Worm (Caenorhabditis elegans) whole organism, early embryonic: ENCODE measurements around the gene T13C5.9.

Source experiments
- B0310.2 ChIP-seq: sonication (generic microtip); optimal IDR thresholded peaks from 2 replicates; lab custom pipeline; 2016; ENCODE audit warnings: mild to moderate bottlenecking, missing genetic modification characterization, missing compliant biosample characterization
- F13C5.2 ChIP-seq: sonication (generic microtip); optimal IDR thresholded peaks from 2 replicates; lab custom pipeline; 2017; ENCODE audit warnings: mild to moderate bottlenecking, missing genetic modification characterization, inconsistent platforms, missing compliant biosample characterization
- aly-1 ChIP-seq: sonication (generic microtip); optimal IDR thresholded peaks from 2 replicates; lab custom pipeline; 2016; ENCODE audit warnings: missing genetic modification characterization, missing compliant biosample characterization
- ama-1 ChIP-seq: fragments of 150-350 bp; optimal IDR thresholded peaks from 2 replicates; lab custom pipeline; 2014
- ceh-13 ChIP-seq: fragments of 200-800 bp; sonication (Bioruptor generic); optimal IDR thresholded peaks from 2 replicates; lab custom pipeline; 2018; ENCODE audit warnings: mild to moderate bottlenecking, missing genetic modification characterization, missing compliant biosample characterization
- ceh-36 ChIP-seq: sonication (generic microtip); optimal IDR thresholded peaks from 2 replicates; lab custom pipeline; 2016; ENCODE audit warnings: missing genetic modification characterization, inconsistent platforms, missing compliant biosample characterization
- ets-7 ChIP-seq: sonication (generic microtip); optimal IDR thresholded peaks from 2 replicates; lab custom pipeline; 2016; ENCODE audit warnings: missing genotype, missing genetic modification characterization, missing compliant biosample characterization
- flt-1 ChIP-seq: fragments of 200-800 bp; sonication (Bioruptor generic); IDR thresholded peaks from 2 replicates; pipeline ENCODE4 v1.3.6; 2022; ENCODE audit warnings: missing genetic modification characterization, missing compliant biosample characterization
- hmbx-1 ChIP-seq: sonication (generic microtip); optimal IDR thresholded peaks from 2 replicates; lab custom pipeline; 2016; ENCODE audit warnings: mild to moderate bottlenecking, missing genetic modification characterization, missing compliant biosample characterization
- hmg-4 ChIP-seq: fragments of 200-800 bp; sonication (Bioruptor generic); optimal IDR thresholded peaks from 2 replicates; lab custom pipeline; 2018; ENCODE audit warnings: mild to moderate bottlenecking, missing genetic modification characterization, missing compliant biosample characterization
- hnd-1 ChIP-seq: sonication (generic microtip); optimal IDR thresholded peaks from 2 replicates; lab custom pipeline; 2016; ENCODE audit warnings: missing genetic modification characterization, missing compliant biosample characterization
- pes-1 ChIP-seq: fragments of 200-800 bp; sonication (Bioruptor generic); IDR thresholded peaks from 2 replicates; pipeline ENCODE4 v1.3.6; 2022; ENCODE audit warnings: missing genetic modification reagents, missing genetic modification characterization, missing compliant biosample characterization
- scrt-1 ChIP-seq: fragments of 200-800 bp; sonication (Bioruptor generic); IDR thresholded peaks from 2 replicates; pipeline ENCODE4 v1.3.6; 2022; ENCODE audit warnings: missing genetic modification characterization, missing compliant biosample characterization
- sea-1 ChIP-seq: fragments of 200-800 bp; sonication (Bioruptor generic); conservative IDR thresholded peaks from 2 replicates; pipeline ENCODE4 v1.3.6; 2022; ENCODE audit warnings: missing genetic modification characterization, missing compliant biosample characterization
- tbx-11 ChIP-seq: fragments of 200-800 bp; sonication (Bioruptor generic); IDR thresholded peaks from 2 replicates; pipeline ENCODE4 v1.3.6; 2022; ENCODE audit warnings: missing genetic modification characterization, missing compliant biosample characterization
- tbx-37 ChIP-seq: fragments of 200-800 bp; sonication (Bioruptor generic); conservative IDR thresholded peaks from 2 replicates; pipeline ENCODE4 v1.3.6; 2022; ENCODE audit warnings: missing genetic modification reagents, missing genetic modification characterization, missing compliant biosample characterization
- tra-4 ChIP-seq: sonication (generic microtip); optimal IDR thresholded peaks from 2 replicates; lab custom pipeline; 2017; ENCODE audit warnings: missing genetic modification characterization, missing compliant biosample characterization

Gene T13C5.9

ce11 chrX:6160427-6160826 lies 29.6 kb upstream of the T13C5.9 start, which contains the start of gene odd-2:
TSS of gene odd-2 (minus strand) at chrX:6160527.
- TF ChIP-seq hmg-4 (no peak), scrt-1 (no peak), ets-7 (tag; lab: Kevin White, UChicago) (no peak), hnd-1 (tag; lab: Kevin White, UChicago) (no peak), tra-4 (tag; lab: Kevin White, UChicago) (no peak), ama-1 (lab: Kevin White, UChicago) (no peak), aly-1 (tag; lab: Kevin White, UChicago) (no peak), ceh-36 (tag; lab: Kevin White, UChicago) (no peak), B0310.2 (tag; lab: Kevin White, UChicago) (no peak), flt-1 (no peak), tbx-37 (GFP tag; lab: Robert Waterston, UW) (no peak), pes-1 (no peak), ceh-13 (GFP tag; lab: Kevin White, UChicago) (no peak)

- TF ChIP-seq aly-1 (tag; lab: Kevin White, UChicago), result no peak
- TF ChIP-seq hmg-4, result no peak
- TF ChIP-seq ets-7 (tag; lab: Kevin White, UChicago), result no peak
- no peak for TF ChIP-seq scrt-1
These were observed 28.0 kb upstream of the T13C5.9 start for ce11 chrX:6162037-6162436.

- TF ChIP-seq B0310.2 (tag; lab: Kevin White, UChicago), result no peak
- TF ChIP-seq tra-4 (tag; lab: Kevin White, UChicago), result no peak
These were observed 22.7 kb upstream of the T13C5.9 start for ce11 chrX:6167376-6167775.

- TF ChIP-seq scrt-1 (no peak), hnd-1 (tag; lab: Kevin White, UChicago) (no peak), B0310.2 (tag; lab: Kevin White, UChicago) (no peak), pes-1 (no peak), aly-1 (tag; lab: Kevin White, UChicago) (no peak), tbx-11 (GFP tag; lab: Robert Waterston, UW) (no peak)
These were observed 20.8 kb upstream of the T13C5.9 start, which contains the start of gene T25B2.2 for ce11 chrX:6169252-6169651. TSS of gene T25B2.2 (plus strand) at chrX:6169643.

ce11 chrX:6173656-6174055 lies 16.4 kb upstream of the T13C5.9 start, which contains the start of gene T25B2.1:
TSS of gene T25B2.1 (plus strand) at chrX:6173956.
- TF ChIP-seq scrt-1 (no peak), tbx-37 (GFP tag; lab: Robert Waterston, UW) (no peak), hmg-4 (no peak), flt-1 (no peak), ets-7 (tag; lab: Kevin White, UChicago) (no peak), pes-1 (no peak), ama-1 (lab: Kevin White, UChicago) (no peak), hmbx-1 (no peak), tbx-11 (GFP tag; lab: Robert Waterston, UW) (no peak), sea-1 (GFP tag; lab: Robert Waterston, UW) (no peak), F13C5.2 (tag; lab: Kevin White, UChicago) (no peak), tra-4 (tag; lab: Kevin White, UChicago) (no peak), aly-1 (tag; lab: Kevin White, UChicago) (no peak), ceh-36 (tag; lab: Kevin White, UChicago) (no peak), hnd-1 (tag; lab: Kevin White, UChicago) (no peak)

DNA sequence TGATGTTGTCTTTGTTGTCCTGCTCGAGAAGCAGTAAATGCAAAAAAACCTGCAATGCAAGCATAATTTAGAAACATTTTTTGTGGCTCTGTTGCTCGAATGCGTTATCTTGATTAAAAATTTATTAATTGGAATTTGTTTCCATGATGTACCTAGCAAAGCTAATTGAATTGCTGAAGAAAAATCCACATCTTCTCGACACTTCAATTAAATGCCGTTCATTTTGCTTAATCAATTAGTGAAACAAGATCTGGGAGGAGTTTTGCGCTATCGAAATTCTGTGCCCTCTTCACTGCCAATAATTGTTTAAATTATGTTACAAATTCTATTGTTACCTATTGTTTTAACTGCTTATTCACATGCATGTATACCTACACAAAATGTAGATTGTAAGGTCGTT lies 14.2 kb upstream of the T13C5.9 start, which contains the start of gene T25B2.3:
TSS of gene T25B2.3 (plus strand) at position 301 of the 400 bp plus-strand sequence.
- no peak for TF ChIP-seq tra-4 (tag; lab: Kevin White, UChicago)
- TF ChIP-seq tbx-37 (GFP tag; lab: Robert Waterston, UW), result no peak
- TF ChIP-seq sea-1 (GFP tag; lab: Robert Waterston, UW), result no peak

- no peak for TF ChIP-seq tbx-37 (GFP tag; lab: Robert Waterston, UW)
- no peak for TF ChIP-seq tbx-11 (GFP tag; lab: Robert Waterston, UW)
- TF ChIP-seq hnd-1 (tag; lab: Kevin White, UChicago), result no peak
- no peak for TF ChIP-seq ceh-36 (tag; lab: Kevin White, UChicago)
- no peak for TF ChIP-seq tra-4 (tag; lab: Kevin White, UChicago)
- no peak for TF ChIP-seq pes-1
- no peak for TF ChIP-seq scrt-1
- TF ChIP-seq ets-7 (tag; lab: Kevin White, UChicago), result no peak
- no peak for TF ChIP-seq ceh-13 (GFP tag; lab: Kevin White, UChicago)
- no peak for TF ChIP-seq ama-1 (lab: Kevin White, UChicago)
- TF ChIP-seq hmbx-1, result no peak
- no peak for TF ChIP-seq flt-1
- TF ChIP-seq B0310.2 (tag; lab: Kevin White, UChicago), result no peak
- TF ChIP-seq aly-1 (tag; lab: Kevin White, UChicago), result no peak
These were observed 12.0 kb upstream of the T13C5.9 start, which contains the start of the genes T25B2.4 and T13C5.3 for ce11 chrX:6177944-6178566. TSS of gene T25B2.4 (plus strand) at chrX:6178244. TSS of gene T13C5.3 (plus strand) at chrX:6178516.

DNA sequence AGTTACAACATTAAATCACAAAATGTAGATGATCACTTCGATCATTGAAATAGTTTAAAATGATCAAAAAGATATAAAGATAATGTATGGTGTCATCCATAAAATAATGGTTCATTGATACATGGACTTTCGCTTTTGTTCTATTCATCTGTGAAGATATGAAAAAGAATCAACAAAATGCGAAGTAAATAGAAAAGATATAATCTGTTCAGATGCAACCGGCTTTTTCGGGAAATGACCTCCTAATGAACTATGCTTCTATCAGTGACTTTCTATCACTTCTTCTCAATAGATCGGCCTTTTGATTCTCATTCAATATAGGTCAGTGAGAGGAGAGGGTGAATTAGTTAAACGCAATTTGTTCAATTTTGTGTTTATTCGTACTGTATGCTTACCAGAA lies 11.1 kb upstream of the T13C5.9 start:
- TF ChIP-seq pes-1, result no peak

DNA sequence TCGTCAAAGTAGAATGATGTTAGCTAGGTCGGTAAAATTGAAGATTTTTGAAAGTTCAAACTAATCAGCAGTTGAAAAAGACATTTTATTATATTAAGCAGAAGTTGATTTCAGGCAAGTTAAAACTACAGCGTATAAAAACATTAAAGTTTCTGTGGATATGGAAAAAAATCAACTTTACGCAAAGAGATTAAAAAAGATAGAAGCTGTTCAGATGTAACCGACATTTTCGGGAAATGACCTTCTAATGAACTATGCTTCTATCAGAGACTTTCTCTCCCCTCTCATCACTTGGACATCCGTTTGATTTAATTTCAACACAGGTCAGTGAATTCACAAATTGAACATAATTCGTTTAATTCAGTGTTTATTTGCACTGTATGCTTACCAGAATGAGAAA lies 9.8 kb upstream of the T13C5.9 start, which contains the start of gene T13C5.7:
TSS of gene T13C5.7 (plus strand) at position 301 of the 400 bp plus-strand sequence.
- no peak for TF ChIP-seq ceh-36 (tag; lab: Kevin White, UChicago)
- no peak for TF ChIP-seq ama-1 (lab: Kevin White, UChicago)
- TF ChIP-seq B0310.2 (tag; lab: Kevin White, UChicago), result no peak
- no peak for TF ChIP-seq ets-7 (tag; lab: Kevin White, UChicago)
